Fruit fly (Drosophila melanogaster) whole organism, wandering third instar larva: ENCODE results near the gene CG33514.

Experiments used
- Dfd ChIP-seq: fragments of >200 bp; optimal IDR thresholded peaks from 2 replicates; lab custom pipeline; 2017; ENCODE audit warnings: missing biosample characterization, missing genetic modification characterization
- Dif ChIP-seq: fragments of 200-275, 200-300 bp; sonication (Bioruptor generic); optimal IDR thresholded peaks from 2 replicates; lab custom pipeline; 2018; ENCODE audit warnings: missing biosample characterization, missing genetic modification characterization; ENCODE audit not compliant: partially characterized antibody
- Hnf4 ChIP-seq: fragments of 200-800 bp; sonication (Bioruptor generic); optimal IDR thresholded peaks from 2 replicates; lab custom pipeline; 2016; ENCODE audit warnings: missing biosample characterization, mild to moderate bottlenecking, missing genetic modification characterization
- N ChIP-seq: fragments of >200 bp; optimal IDR thresholded peaks from 2 replicates; lab custom pipeline; 2018; ENCODE audit warnings: missing biosample characterization, missing external identifiers, missing genetic modification characterization
- OdsH ChIP-seq: fragments of 200-800 bp; sonication (Bioruptor generic); optimal IDR thresholded peaks from 2 replicates; lab custom pipeline; 2016; ENCODE audit warnings: missing biosample characterization, mild to moderate bottlenecking, missing genetic modification characterization
- br ChIP-seq: fragments of 200-800 bp; sonication (Bioruptor generic); optimal IDR thresholded peaks from 2 replicates; lab custom pipeline; 2016; ENCODE audit warnings: missing biosample characterization, missing genetic modification characterization
- brk ChIP-seq: fragments of 200-800 bp; sonication (Bioruptor generic); optimal IDR thresholded peaks from 2 replicates; lab custom pipeline; 2016; ENCODE audit warnings: missing biosample characterization, mild to moderate bottlenecking, missing genetic modification characterization
- ey ChIP-seq: fragments of 200-800 bp; sonication (Bioruptor generic); optimal IDR thresholded peaks from 2 replicates; lab custom pipeline; 2016; ENCODE audit warnings: missing biosample characterization, missing genetic modification characterization
- jim ChIP-seq: fragments of 175-275, 200-325 bp; sonication (Bioruptor generic); optimal IDR thresholded peaks from 2 replicates; lab custom pipeline; 2016; ENCODE audit warnings: missing biosample characterization, mild to moderate bottlenecking, missing genetic modification characterization
- tai ChIP-seq: sonication (Bioruptor generic); optimal IDR thresholded peaks from 2 replicates; lab custom pipeline; 2016; ENCODE audit warnings: missing biosample characterization, missing genetic modification characterization

DNA sequence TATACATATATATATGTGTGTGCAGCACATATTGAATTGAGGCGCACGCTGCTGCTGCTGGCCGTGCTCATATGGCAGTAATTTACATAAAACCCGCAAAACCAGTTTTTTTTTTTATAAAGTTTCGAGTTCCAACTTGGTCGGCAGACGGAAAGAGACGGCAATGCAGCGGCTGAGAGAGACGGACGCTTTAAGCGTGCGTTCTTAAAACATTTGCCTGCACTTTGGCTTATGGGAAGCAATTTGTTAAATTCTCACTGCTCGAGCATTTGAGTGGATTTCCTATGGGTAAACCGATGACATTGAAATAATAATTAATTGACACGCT lies 4.9 kb upstream of the CG33514 start:
- TF ChIP-seq Dfd (GFP tag; lab: Kevin White, UChicago) (no peak), jim (GFP tag; lab: Kevin White, UChicago) (no peak), Dif (GFP tag; lab: Kevin White, UChicago) (peak; percentile 35), ey (GFP tag; lab: Kevin White, UChicago) (no peak), OdsH (GFP tag; lab: Kevin White, UChicago) (no peak), N (GFP tag; lab: Kevin White, UChicago) (no peak), br (no peak), tai (GFP tag; lab: Kevin White, UChicago) (no peak), brk (peak; percentile 3), Hnf4 (GFP tag; lab: Kevin White, UChicago) (no peak)
